Fruit fly (Drosophila melanogaster): Measurements from ENCODE around the gene Hgsnat.

Gene Hgsnat

DNA sequence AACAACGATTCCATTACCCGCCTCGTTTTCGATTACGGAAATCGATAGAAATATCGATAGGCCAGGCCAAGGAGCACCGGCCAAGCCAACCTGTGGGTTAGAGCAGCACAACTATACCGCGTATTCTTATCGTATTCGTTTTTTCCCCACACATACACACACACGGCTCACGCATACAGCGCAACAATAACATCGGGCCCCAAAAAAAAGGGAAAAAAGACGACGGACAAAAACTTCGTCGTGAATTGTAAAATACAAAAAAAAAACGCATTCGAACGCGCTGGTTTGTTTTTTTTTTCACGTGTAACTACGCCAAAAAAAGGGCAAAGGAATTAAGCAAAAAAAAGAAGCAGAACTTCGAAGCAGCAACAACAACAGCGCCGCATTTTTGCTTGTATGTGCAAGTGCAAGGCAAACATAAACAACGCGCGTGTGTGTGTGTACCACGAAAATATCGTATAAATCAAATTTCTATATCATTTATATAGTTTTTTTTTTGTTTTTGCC is 9.6 kb upstream of the Hgsnat start, which contains the start of gene CG32772 (continued):
- peak; percentile 62 for TF ChIP-seq CG31627 (GFP tag; optimal IDR thresholded peaks at IDR 0.05)
- TF ChIP-seq Ets96B (tag; optimal IDR thresholded peaks at IDR 0.05) = peak; percentile 96
- TF ChIP-seq CG8319 (GFP tag; optimal IDR thresholded peaks at IDR 0.05) = peak; percentile 96
- peak; percentile 90 for TF ChIP-seq acj6 (GFP tag; optimal IDR thresholded peaks at IDR 0.05)
- TF ChIP-seq Eip75B (GFP tag; optimal IDR thresholded peaks at IDR 0.05) = peak; percentile 98
- TF ChIP-seq CG6854 (GFP tag; optimal IDR thresholded peaks at IDR 0.05) = peak; percentile 99
- TF ChIP-seq CG11902 (GFP tag; optimal IDR thresholded peaks at IDR 0.05) = peak; percentile 63
- peak; percentile 97 for TF ChIP-seq vri (GFP tag; optimal IDR thresholded peaks at IDR 0.05)
- TF ChIP-seq fkh (GFP tag; optimal IDR thresholded peaks at IDR 0.05) = peak; percentile 13
- peak; percentile 99 for TF ChIP-seq CG6808 (GFP tag; optimal IDR thresholded peaks at IDR 0.05)
- TF ChIP-seq Sox14 (GFP tag; optimal IDR thresholded peaks at IDR 0.05) = peak; percentile 89
- TF ChIP-seq Hr39 (GFP tag; optimal IDR thresholded peaks at IDR 0.05) = peak; percentile 66
- TF ChIP-seq lz (GFP tag; optimal IDR thresholded peaks at IDR 0.05) = peak; percentile 86
- TF ChIP-seq CG11294 (GFP tag; IDR thresholded peaks at IDR 0.05) = peak; percentile 83
- peak; percentile 95 for TF ChIP-seq fd59A (GFP tag; optimal IDR thresholded peaks at IDR 0.05)

DNA sequence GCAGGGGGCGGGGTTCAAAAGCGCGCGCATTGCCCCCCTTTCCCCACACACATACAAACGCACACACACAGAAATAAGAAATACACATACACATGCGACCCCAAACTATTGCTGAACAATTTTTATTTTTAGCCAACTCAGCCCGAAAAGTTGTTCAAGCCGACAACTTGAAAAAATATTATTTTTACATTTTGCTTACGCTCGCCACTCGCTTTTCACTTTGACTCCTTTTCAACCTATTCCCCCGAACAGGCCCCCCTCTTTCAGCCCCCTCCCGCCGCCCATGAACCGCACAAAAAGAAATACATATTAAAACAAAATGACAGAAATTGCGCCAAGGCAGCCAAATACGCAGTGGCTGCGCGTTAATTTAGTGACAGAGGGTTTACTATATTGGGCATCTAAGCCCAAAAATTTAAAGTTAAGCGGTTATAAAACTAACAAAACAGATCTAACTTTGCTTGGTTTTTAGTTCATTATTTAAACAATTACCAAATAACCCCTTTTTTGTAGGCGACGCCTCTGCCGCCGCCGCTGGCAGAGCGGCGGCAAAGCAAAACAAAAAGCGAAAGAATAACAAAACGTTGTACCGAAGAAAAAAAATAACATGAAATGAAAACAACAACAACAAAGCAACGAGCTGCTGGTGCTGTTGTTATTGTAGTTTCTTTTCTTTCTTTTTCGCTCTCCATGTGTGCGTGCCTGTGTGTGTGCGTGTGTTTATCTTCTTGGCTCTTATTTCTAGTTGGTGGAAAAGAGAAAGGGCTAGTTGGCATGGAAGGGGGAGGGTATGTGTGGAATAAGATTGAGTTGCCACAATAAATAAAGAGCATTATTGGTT is 8.4 kb upstream of the Hgsnat start:
- peak; percentile 100 for TF ChIP-seq Met (GFP tag; optimal IDR thresholded peaks at IDR 0.05)
- TF ChIP-seq CG31627 (GFP tag; optimal IDR thresholded peaks at IDR 0.05) = peak; percentile 100
- TF ChIP-seq Smox (GFP tag; optimal IDR thresholded peaks at IDR 0.05) = peak; percentile 100
- peak; percentile 100 for TF ChIP-seq CG11762 (GFP tag; optimal IDR thresholded peaks at IDR 0.05; ENCODE audit: insufficient read depth)
- peak; percentile 100 for TF ChIP-seq Sox14 (GFP tag; optimal IDR thresholded peaks at IDR 0.05)
- TF ChIP-seq CG6276 (GFP tag; optimal IDR thresholded peaks at IDR 0.05) = peak; percentile 100
- TF ChIP-seq Eip93F (GFP tag; optimal IDR thresholded peaks at IDR 0.05) = peak; percentile 100
- TF ChIP-seq Hr38 (GFP tag; optimal IDR thresholded peaks at IDR 0.05) = peak; percentile 96
- peak; percentile 100 for TF ChIP-seq vri (GFP tag; optimal IDR thresholded peaks at IDR 0.05)
- TF ChIP-seq CG32006 (GFP tag; optimal IDR thresholded peaks at IDR 0.05) = peak; percentile 100
- TF ChIP-seq CG6163 (GFP tag; IDR thresholded peaks at IDR 0.05) = peak; percentile 100
- peak; percentile 100 for TF ChIP-seq CG15336 (GFP tag; IDR thresholded peaks at IDR 0.05)
- TF ChIP-seq Ets21C (GFP tag; optimal IDR thresholded peaks at IDR 0.05) = peak; percentile 100
- peak; percentile 100 for TF ChIP-seq CG6854 (GFP tag; optimal IDR thresholded peaks at IDR 0.05)
- TF ChIP-seq Hr4 (GFP tag; optimal IDR thresholded peaks at IDR 0.05) = peak; percentile 100
- TF ChIP-seq CG34406 (GFP tag; optimal IDR thresholded peaks at IDR 0.05) = peak; percentile 100
- TF ChIP-seq CG10669 (GFP tag; optimal IDR thresholded peaks at IDR 0.05) = peak; percentile 100
- TF ChIP-seq CG9139 (GFP tag; optimal IDR thresholded peaks at IDR 0.05) = peak; percentile 100
- TF ChIP-seq Sox102F (GFP tag; optimal IDR thresholded peaks at IDR 0.05) = peak; percentile 100
- TF ChIP-seq CG4318 (GFP tag; optimal IDR thresholded peaks at IDR 0.05) = peak; percentile 100
- TF ChIP-seq CG16779 (tag; optimal IDR thresholded peaks at IDR 0.05) = peak; percentile 99
- peak; percentile 99 for TF ChIP-seq Blimp-1 (GFP tag; optimal IDR thresholded peaks at IDR 0.05)
- peak; percentile 100 for TF ChIP-seq Hr39 (GFP tag; optimal IDR thresholded peaks at IDR 0.05)
- TF ChIP-seq CG3919 (GFP tag; optimal IDR thresholded peaks at IDR 0.05) = peak; percentile 100
- TF ChIP-seq achi (GFP tag; optimal IDR thresholded peaks at IDR 0.05) = peak; percentile 99
- peak; percentile 100 for TF ChIP-seq dac (GFP tag; optimal IDR thresholded peaks at IDR 0.05)
- peak; percentile 100 for TF ChIP-seq Lpt (GFP tag; optimal IDR thresholded peaks at IDR 0.05)
- TF ChIP-seq CG8119 (GFP tag; IDR thresholded peaks at IDR 0.05) = peak; percentile 100
- peak; percentile 100 for TF ChIP-seq CG3032 (tag; optimal IDR thresholded peaks at IDR 0.05)
- TF ChIP-seq CG8632 (GFP tag; optimal IDR thresholded peaks at IDR 0.05) = peak; percentile 100
- TF ChIP-seq CG10631 (GFP tag; optimal IDR thresholded peaks at IDR 0.05) = peak; percentile 100
- TF ChIP-seq lz (GFP tag; optimal IDR thresholded peaks at IDR 0.05) = peak; percentile 100
- TF ChIP-seq Gug (GFP tag; IDR thresholded peaks at IDR 0.05) = peak; percentile 100
- TF ChIP-seq eg (GFP tag; IDR thresholded peaks at IDR 0.05) = peak; percentile 100
- TF ChIP-seq fkh (GFP tag; optimal IDR thresholded peaks at IDR 0.05) = peak; percentile 97
- TF ChIP-seq Eip75B (GFP tag; optimal IDR thresholded peaks at IDR 0.05) = peak; percentile 100
- peak; percentile 100 for TF ChIP-seq CG1621 (tag; optimal IDR thresholded peaks at IDR 0.05)
- peak; percentile 100 for TF ChIP-seq Ets96B (tag; optimal IDR thresholded peaks at IDR 0.05)
- TF ChIP-seq dsx (GFP tag; optimal IDR thresholded peaks at IDR 0.05; ENCODE audit: poor library complexity, severe bottlenecking) = peak; percentile 100
- TF ChIP-seq net (GFP tag; optimal IDR thresholded peaks at IDR 0.05) = peak; percentile 100

Data from whole organism, prepupa.